Worm (Caenorhabditis elegans) whole organism, L1 larva: ENCODE data around the gene syx-2.
A peak's percentile ranks its signal among the peaks of the same experiment; 100 is the strongest.

Experiments
- C04F5.9 ChIP-seq: sonication (generic microtip); optimal IDR thresholded peaks from 2 replicates; lab custom pipeline; 2016; ENCODE audit warnings: missing genetic modification characterization, missing compliant biosample characterization
- Y116A8C.19 ChIP-seq: sonication (generic microtip); optimal IDR thresholded peaks from 2 replicates; lab custom pipeline; 2016; ENCODE audit warnings: missing compliant biosample characterization, missing genetic modification characterization, borderline replicate concordance
- aha-1 ChIP-seq: fragments of 150-350 bp; optimal IDR thresholded peaks from 2 replicates; lab custom pipeline; 2014; ENCODE audit warnings: missing biosample characterization, missing genetic modification characterization
- alr-1 ChIP-seq: fragments of 200-800 bp; sonication (Bioruptor generic); optimal IDR thresholded peaks from 2 replicates; lab custom pipeline; 2018; ENCODE audit warnings: borderline replicate concordance, mild to moderate bottlenecking, missing genetic modification characterization, missing compliant biosample characterization
- ama-1 ChIP-seq: fragments of 150-350 bp; optimal IDR thresholded peaks from 2 replicates; lab custom pipeline; 2014
- blmp-1 ChIP-seq: fragments of 150-350 bp; optimal IDR thresholded peaks from 2 replicates; lab custom pipeline; 2014; ENCODE audit warnings: missing biosample characterization, missing genetic modification characterization
- ceh-88 ChIP-seq: fragments of 200-800 bp; sonication (Bioruptor generic); IDR thresholded peaks from 2 replicates; pipeline ENCODE4 v1.3.6; 2022; ENCODE audit warnings: missing genetic modification characterization, missing compliant biosample characterization
- ces-1 ChIP-seq: fragments of 150-350 bp; optimal IDR thresholded peaks from 2 replicates; lab custom pipeline; 2014; ENCODE audit warnings: missing biosample characterization, missing genetic modification reagents, missing genetic modification characterization
- dpl-1 ChIP-seq, 3 experiments: fragments of 150-350 bp in 2 of 3; sonication (generic microtip) in 1 of 3; optimal IDR thresholded peaks; 2 replicates each; lab custom pipeline; 2014 to 2017; ENCODE audit warnings: missing biosample characterization in 3 of 3, missing genetic modification characterization in 3 of 3, missing genetic modification reagents in 3 of 3
- dsc-1 ChIP-seq: sonication (generic microtip); optimal IDR thresholded peaks from 2 replicates; lab custom pipeline; 2016; ENCODE audit warnings: mild to moderate bottlenecking, missing genetic modification characterization, missing compliant biosample characterization
- efl-1 ChIP-seq, 4 experiments: fragments of 150-350 bp; optimal IDR thresholded peaks in 3 of 4; peaks in 1 of 4; 1 replicate in 1 of 4; 2 replicates in 3 of 4; lab custom pipeline; 2014; ENCODE audit warnings: missing biosample characterization in 2 of 4, missing genetic modification characterization in 2 of 4, missing genetic modification reagents in 2 of 4
- efl-3 ChIP-seq: fragments of 200-800 bp; sonication (Bioruptor generic); optimal IDR thresholded peaks from 2 replicates; lab custom pipeline; 2018; ENCODE audit warnings: mild to moderate bottlenecking, missing genetic modification characterization, missing compliant biosample characterization
- elt-2 ChIP-seq: sonication (generic microtip); optimal IDR thresholded peaks from 2 replicates; lab custom pipeline; 2016; ENCODE audit warnings: missing genetic modification characterization, mild to moderate bottlenecking, inconsistent platforms, missing compliant biosample characterization, missing genetic modification reagents
- elt-3 ChIP-seq, 6 experiments: fragments of 150-350 bp in 1 of 6; sonication (generic microtip); optimal IDR thresholded peaks; 2 replicates each; lab custom pipeline; 2017 to 2018; ENCODE audit warnings: missing biosample characterization in 6 of 6, missing genetic modification characterization in 6 of 6, inconsistent platforms in 1 of 6
- ets-5 ChIP-seq: fragments of 200-800 bp; sonication (Bioruptor generic); IDR thresholded peaks from 2 replicates; pipeline ENCODE4 v1.3.6; 2022; ENCODE audit warnings: missing genetic modification characterization, missing compliant biosample characterization
- fkh-10 ChIP-seq: sonication (generic microtip); optimal IDR thresholded peaks from 2 replicates; lab custom pipeline; 2017; ENCODE audit warnings: missing biosample characterization, missing genetic modification reagents, missing genetic modification characterization
- fos-1 ChIP-seq: fragments of 150-350 bp; optimal IDR thresholded peaks from 2 replicates; lab custom pipeline; 2014; ENCODE audit warnings: missing biosample characterization, missing genetic modification characterization
- hlh-17 ChIP-seq: fragments of 200-800 bp; sonication (Bioruptor generic); optimal IDR thresholded peaks from 2 replicates; lab custom pipeline; 2018; ENCODE audit warnings: missing genetic modification characterization, mild to moderate bottlenecking, missing compliant biosample characterization, moderate library complexity, borderline replicate concordance
- isw-1 ChIP-seq: fragments of 200-800 bp; sonication (Bioruptor generic); IDR thresholded peaks from 2 replicates; pipeline ENCODE4 v1.3.6; 2022; ENCODE audit warnings: missing genetic modification characterization, missing compliant biosample characterization
- jun-1 ChIP-seq: fragments of 150-350 bp; optimal IDR thresholded peaks from 2 replicates; lab custom pipeline; 2014; ENCODE audit warnings: missing biosample characterization, missing genetic modification reagents, missing genetic modification characterization
- lin-13 ChIP-seq: fragments of 150-350 bp; optimal IDR thresholded peaks from 2 replicates; lab custom pipeline; 2014; ENCODE audit warnings: missing biosample characterization, missing genetic modification reagents, missing genetic modification characterization
- lin-14 ChIP-seq: fragments of 200-800 bp; sonication (Bioruptor generic); optimal IDR thresholded peaks from 2 replicates; lab custom pipeline; 2018; ENCODE audit warnings: mild to moderate bottlenecking, missing genetic modification characterization, moderate library complexity, missing compliant biosample characterization
- lin-15B ChIP-seq: fragments of 150-350 bp; sonication (generic microtip); optimal IDR thresholded peaks from 3 replicates; lab custom pipeline; 2014; ENCODE audit warnings: missing biosample characterization, missing genetic modification characterization
- lsy-2 ChIP-seq, 2 experiments: fragments of 150-350 bp; optimal IDR thresholded peaks; 2 replicates each; lab custom pipeline; 2014; ENCODE audit warnings: missing biosample characterization in 2 of 2, missing genetic modification characterization in 2 of 2
- mab-9 ChIP-seq: fragments of 200-800 bp; sonication (Bioruptor generic); IDR thresholded peaks from 2 replicates; pipeline ENCODE4 v1.3.6; 2022; ENCODE audit warnings: missing genetic modification reagents, missing genetic modification characterization, missing compliant biosample characterization
- mdl-1 ChIP-seq, 2 experiments: fragments of 150-350 bp; optimal IDR thresholded peaks; 2 replicates each; lab custom pipeline; 2014 to 2017; ENCODE audit warnings: missing biosample characterization in 2 of 2, missing genetic modification characterization in 2 of 2, inconsistent platforms in 1 of 2
- nhr-11 ChIP-seq: fragments of 150-350 bp; optimal IDR thresholded peaks from 2 replicates; lab custom pipeline; 2014; ENCODE audit warnings: missing biosample characterization, missing genetic modification characterization
- nhr-12 ChIP-seq: sonication (generic microtip); optimal IDR thresholded peaks from 2 replicates; lab custom pipeline; 2017; ENCODE audit warnings: missing biosample characterization, missing genetic modification characterization
- nhr-19 ChIP-seq: fragments of 200-800 bp; sonication (Bioruptor generic); conservative IDR thresholded peaks from 2 replicates; pipeline ENCODE4 v1.3.6; 2022; ENCODE audit warnings: missing genetic modification characterization, missing compliant biosample characterization
- nhr-20 ChIP-seq: sonication (generic microtip); optimal IDR thresholded peaks from 2 replicates; lab custom pipeline; 2016; ENCODE audit warnings: mild to moderate bottlenecking, missing genetic modification characterization, missing compliant biosample characterization
- nhr-71 ChIP-seq: sonication (generic microtip); optimal IDR thresholded peaks from 2 replicates; lab custom pipeline; 2016; ENCODE audit warnings: mild to moderate bottlenecking, missing genetic modification characterization, moderate library complexity, missing compliant biosample characterization
- nhr-77 ChIP-seq: fragments of 150-350 bp; optimal IDR thresholded peaks from 2 replicates; lab custom pipeline; 2014; ENCODE audit warnings: missing biosample characterization, missing genetic modification characterization
- nhr-84 ChIP-seq: sonication (generic microtip); optimal IDR thresholded peaks from 2 replicates; lab custom pipeline; 2017; ENCODE audit warnings: missing biosample characterization, missing genetic modification characterization
- nhr-85 ChIP-seq: sonication (generic microtip); peaks from one replicate; lab custom pipeline; 2016; ENCODE audit warnings: missing genetic modification characterization, inconsistent platforms, missing compliant biosample characterization
- nhr-90 ChIP-seq: sonication (generic microtip); optimal IDR thresholded peaks from 2 replicates; lab custom pipeline; 2016; ENCODE audit warnings: mild to moderate bottlenecking, missing genetic modification characterization, missing compliant biosample characterization; ENCODE audit not compliant: poor library complexity
- pax-3 ChIP-seq: fragments of 200-800 bp; sonication (Bioruptor generic); optimal IDR thresholded peaks from 2 replicates; lab custom pipeline; 2018; ENCODE audit warnings: mild to moderate bottlenecking, missing genetic modification characterization, moderate library complexity, missing compliant biosample characterization
- pqm-1 ChIP-seq: sonication (generic microtip); optimal IDR thresholded peaks from 3 replicates; lab custom pipeline; 2017; ENCODE audit warnings: missing biosample characterization, missing genetic modification characterization
- rnt-1 ChIP-seq: sonication (generic microtip); optimal IDR thresholded peaks from 2 replicates; lab custom pipeline; 2016; ENCODE audit warnings: mild to moderate bottlenecking, missing genetic modification characterization, moderate library complexity, missing compliant biosample characterization
- snu-23 ChIP-seq: sonication (generic microtip); optimal IDR thresholded peaks from 2 replicates; lab custom pipeline; 2016; ENCODE audit warnings: missing genetic modification characterization, missing compliant biosample characterization
- sptf-1 ChIP-seq: fragments of 150-350 bp; optimal IDR thresholded peaks from 2 replicates; lab custom pipeline; 2014; ENCODE audit warnings: missing biosample characterization, missing genetic modification characterization
- tbx-2 ChIP-seq: sonication (generic microtip); optimal IDR thresholded peaks from 2 replicates; lab custom pipeline; 2016; ENCODE audit warnings: missing genetic modification characterization, missing compliant biosample characterization
- tlp-1 ChIP-seq: fragments of 150-350 bp; optimal IDR thresholded peaks from 2 replicates; lab custom pipeline; 2014; ENCODE audit warnings: missing biosample characterization, missing genetic modification characterization
- unc-130 ChIP-seq: fragments of 150-350 bp; optimal IDR thresholded peaks from 2 replicates; lab custom pipeline; 2017; ENCODE audit warnings: missing biosample characterization, missing genetic modification characterization, inconsistent platforms
- unc-86 ChIP-seq: sonication (generic microtip); optimal IDR thresholded peaks from 2 replicates; lab custom pipeline; 2016; ENCODE audit warnings: missing genetic modification characterization, missing compliant biosample characterization
- unc-98 ChIP-seq: fragments of 200-800 bp; sonication (Bioruptor generic); IDR thresholded peaks from 2 replicates; pipeline ENCODE4 v1.3.6; 2022; ENCODE audit warnings: missing genetic modification characterization, missing compliant biosample characterization
- vab-15 ChIP-seq: sonication (generic microtip); optimal IDR thresholded peaks from 2 replicates; lab custom pipeline; 2017; ENCODE audit warnings: missing genotype, mild to moderate bottlenecking, missing genetic modification characterization, missing compliant biosample characterization
- xbp-1 ChIP-seq: sonication (generic microtip); optimal IDR thresholded peaks from 2 replicates; lab custom pipeline; 2016; ENCODE audit warnings: missing genetic modification characterization, missing compliant biosample characterization
- zag-1 ChIP-seq: fragments of 150-350 bp; optimal IDR thresholded peaks from 2 replicates; lab custom pipeline; 2014; ENCODE audit warnings: missing biosample characterization, missing genetic modification characterization
- ztf-4 ChIP-seq: fragments of 150-350 bp; optimal IDR thresholded peaks from 2 replicates; lab custom pipeline; 2014; ENCODE audit warnings: missing biosample characterization, missing genetic modification characterization

syx-2 gene

ce11 chrX:13936719-13937118, 23.2 kb upstream of the syx-2 start (continued):
- TF ChIP-seq unc-130 (no peak), lin-14 (GFP tag; lab: Kevin White, UChicago) (peak; percentile 35), Y116A8C.19 (tag; lab: Kevin White, UChicago) (no peak), nhr-77 (tag; lab: Kevin White, UChicago) (no peak), sptf-1 (tag; lab: Kevin White, UChicago) (no peak), nhr-20 (peak; percentile 67), mdl-1 (tag; optimal IDR thresholded peaks at IDR 0.05; lab: Kevin White, UChicago) (no peak), dsc-1 (no peak), blmp-1 (tag; lab: Kevin White, UChicago) (peak; percentile 56), tbx-2 (tag; lab: Kevin White, UChicago) (peak; percentile 36), aha-1 (tag; lab: Kevin White, UChicago) (no peak), ceh-88 (GFP tag; lab: Robert Waterston, UW) (no peak), C04F5.9 (tag; lab: Kevin White, UChicago) (no peak), xbp-1 (tag; lab: Kevin White, UChicago) (no peak), ztf-4 (tag; lab: Kevin White, UChicago) (no peak), tlp-1 (tag; lab: Kevin White, UChicago) (no peak), mab-9 (GFP tag; lab: Robert Waterston, UW) (no peak), ama-1 (lab: Kevin White, UChicago) (no peak), ces-1 (no peak), alr-1 (tag; lab: Kevin White, UChicago) (no peak), rnt-1 (tag; lab: Kevin White, UChicago) (no peak), nhr-84 (no peak), nhr-11 (tag; lab: Kevin White, UChicago) (no peak), ets-5 (GFP tag; lab: Robert Waterston, UW) (no peak), fos-1 (tag; lab: Kevin White, UChicago) (no peak), fkh-10 (no peak), unc-98 (GFP tag; lab: Robert Waterston, UW) (no peak), snu-23 (GFP tag; lab: Kevin White, UChicago) (peak; percentile 42), nhr-90 (tag; lab: Kevin White, UChicago) (peak; percentile 39), zag-1 (tag; lab: Kevin White, UChicago) (no peak), vab-15 (tag; lab: Kevin White, UChicago) (no peak), nhr-85 (tag; lab: Kevin White, UChicago) (peak; percentile 88), lin-15B (tag; lab: Kevin White, UChicago) (no peak)

- TF ChIP-seq hlh-17 (no peak), lin-14 (GFP tag; lab: Kevin White, UChicago) (peak; percentile 28), vab-15 (tag; lab: Kevin White, UChicago) (no peak), efl-1 (optimal IDR thresholded peaks at IDR 0.05; lab: Kevin White, UChicago) (no peak), efl-1 (GFP tag; optimal IDR thresholded peaks at IDR 0.05 in 1 of 2; lab: Kevin White, UChicago) (peak in 1 of 2 experiments; percentile 12), unc-130 (peak; percentile 26), elt-3 (tag; optimal IDR thresholded peaks at IDR 0.05; lab: Kevin White, UChicago) (peak; percentile 97 to 100 (median 99)), elt-2 (peak; percentile 96), pqm-1 (tag; lab: Kevin White, UChicago) (peak; percentile 97)
- TF ChIP-seq, all 84 proteins: peak for 6
Measured at ce11 chrX:13937350-13937749, 22.6 kb upstream of the syx-2 start.

- TF ChIP-seq lsy-2 (tag; optimal IDR thresholded peaks at IDR 0.05; lab: Kevin White, UChicago), result peak in 1 of 2 experiments; percentile 56
- TF ChIP-seq ces-1, result no peak
- peak; percentile 28 for TF ChIP-seq nhr-20
- TF ChIP-seq isw-1 (GFP tag; lab: Robert Waterston, UW), result no peak
- no peak for TF ChIP-seq dpl-1 (GFP tag; optimal IDR thresholded peaks at IDR 0.05; lab: Kevin White, UChicago)
- TF ChIP-seq elt-3 (tag; optimal IDR thresholded peaks at IDR 0.05; lab: Kevin White, UChicago), result peak; percentile 71 to 98 (median 92)
- no peak for TF ChIP-seq unc-86 (tag; lab: Kevin White, UChicago)
- no peak for TF ChIP-seq rnt-1 (tag; lab: Kevin White, UChicago)
- TF ChIP-seq lin-13 (GFP tag; lab: Kevin White, UChicago), result no peak
- no peak for TF ChIP-seq alr-1 (tag; lab: Kevin White, UChicago)
- TF ChIP-seq nhr-90 (tag; lab: Kevin White, UChicago), result peak; percentile 0
- TF ChIP-seq nhr-71 (tag; lab: Kevin White, UChicago), result peak; percentile 21
- TF ChIP-seq nhr-12 (tag; lab: Kevin White, UChicago), result no peak
- no peak for TF ChIP-seq efl-3
- TF ChIP-seq jun-1 (tag; lab: Kevin White, UChicago), result no peak
- 0 out of 2 replicates have a peak, but pooled peaks have one; percentile 1 for TF ChIP-seq nhr-19
- no peak for TF ChIP-seq pax-3 (tag; lab: Kevin White, UChicago)
- TF ChIP-seq snu-23 (GFP tag; lab: Kevin White, UChicago), result peak; percentile 12
- TF ChIP-seq ets-5 (GFP tag; lab: Robert Waterston, UW), result no peak
Measured at ce11 chrX:13937910-13938309, 22.0 kb upstream of the syx-2 start.
